Worm (Caenorhabditis elegans): ENCODE data around the gene Y71G10AR.4.
A peak's percentile ranks its signal among the peaks of the same experiment; 100 is the strongest.
"Not testable (repeated sequence)": the region's sequence is repeated elsewhere in the genome, so short reads cannot be mapped to it uniquely, and the experiment has no call there.

Gene Y71G10AR.4

DNA sequence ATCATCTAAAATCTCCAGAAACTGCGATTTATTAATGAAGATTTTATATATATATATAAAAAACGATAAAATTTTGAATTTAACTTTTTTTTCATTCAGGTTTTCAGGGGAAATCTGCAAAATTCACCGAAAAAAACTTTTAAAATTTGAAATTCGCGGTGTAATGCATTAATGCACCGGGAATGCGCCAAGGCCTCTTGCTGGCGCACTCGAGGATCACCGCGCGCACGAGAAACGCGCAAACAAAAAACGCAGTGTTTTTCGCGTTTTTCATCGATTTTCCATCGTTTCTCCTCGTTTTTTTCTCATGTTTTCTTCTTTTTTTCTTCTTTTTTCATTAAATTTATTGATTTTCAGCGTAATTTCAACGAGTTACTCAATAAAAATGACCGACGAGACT lies 21.3 kb upstream of the Y71G10AR.4 start, which contains the start of gene hrpu-2 (continued):
- peak; percentile 83 for TF ChIP-seq zfp-3 (GFP tag; conservative IDR thresholded peaks at IDR 0.05)
- no peak for TF ChIP-seq lir-3 (tag; optimal IDR thresholded peaks at IDR 0.05)

DNA sequence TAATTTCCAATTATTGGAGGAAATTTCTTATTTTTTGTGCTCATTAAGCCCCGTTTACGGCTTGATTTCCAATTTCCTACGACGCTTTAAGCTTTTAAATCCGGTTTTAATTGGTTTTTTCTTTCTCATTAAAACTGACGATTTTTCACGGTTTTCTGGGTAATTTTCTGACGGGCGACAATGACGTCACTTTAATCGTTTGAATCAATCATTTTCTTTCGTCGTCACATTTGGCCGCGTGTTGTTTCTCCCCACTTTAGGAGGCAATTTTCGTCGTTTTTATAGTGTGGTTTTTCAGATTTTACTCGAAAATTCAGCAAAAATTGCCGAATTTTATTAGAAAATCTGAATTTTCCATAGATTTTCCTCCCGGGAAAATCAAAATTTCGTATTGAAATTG lies 5.8 kb upstream of the Y71G10AR.4 start:
- TF ChIP-seq nhr-28 (tag; optimal IDR thresholded peaks at IDR 0.05) = peak; percentile 26
- TF ChIP-seq unc-39 (tag; optimal IDR thresholded peaks at IDR 0.05) = no peak
- peak in 1 of 2 experiments; percentile 5 for TF ChIP-seq lsy-2 (tag; optimal IDR thresholded peaks at IDR 0.05)

DNA sequence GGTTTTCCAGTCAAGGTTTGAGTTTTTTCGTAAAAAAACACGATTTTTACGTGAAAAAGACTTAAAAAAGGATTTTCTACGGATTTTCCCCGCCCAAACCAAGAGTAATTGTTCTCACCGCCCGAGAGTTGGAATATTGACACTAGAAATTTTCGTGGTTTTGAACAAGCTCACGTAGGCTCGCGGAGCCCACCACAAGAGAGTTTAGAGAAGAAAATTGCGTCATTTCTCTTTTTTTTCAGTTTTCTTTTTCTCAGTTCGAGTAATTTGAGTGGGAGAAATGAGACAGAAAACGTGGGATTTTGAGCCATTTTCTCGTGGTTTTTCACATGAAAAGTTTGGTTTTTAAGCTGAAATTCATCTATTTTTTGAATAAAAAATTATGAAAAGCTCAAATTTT lies 5.3 kb upstream of the Y71G10AR.4 start:
- TF ChIP-seq unc-62 (GFP tag; optimal IDR thresholded peaks at IDR 0.05 in 1 of 2) (peak in 1 of 2 experiments; percentile 68), unc-62 (tag; optimal IDR thresholded peaks at IDR 0.05) (no peak), arid-1 (GFP tag; conservative IDR thresholded peaks at IDR 0.05) (no peak), hif-1 (tag; optimal IDR thresholded peaks at IDR 0.05) (peak in 1 of 2 experiments; percentile 79)

DNA sequence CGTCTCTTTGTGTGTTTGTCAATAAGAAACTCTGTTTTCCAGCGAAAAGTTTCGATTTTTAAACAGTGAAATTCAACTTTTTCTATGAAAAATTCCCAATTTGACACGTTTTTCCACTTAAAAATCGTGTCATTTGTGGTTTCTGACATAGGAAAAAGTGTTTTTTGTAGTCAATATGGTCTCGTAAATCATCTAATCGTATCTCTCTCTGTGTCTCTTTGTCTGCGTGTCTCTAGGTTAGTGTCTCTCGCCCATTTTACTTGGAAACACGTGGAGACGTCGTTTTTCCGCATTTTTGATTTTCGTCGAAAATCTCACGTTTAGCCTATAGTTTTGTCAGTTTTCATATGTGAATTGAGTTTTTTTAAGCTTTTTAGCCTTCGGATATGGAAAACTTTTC lies 3.2 kb upstream of the Y71G10AR.4 start:
- TF ChIP-seq mdl-1 (tag; optimal IDR thresholded peaks at IDR 0.05) (peak in 1 of 2 experiments; percentile 37), nhr-28 (tag; optimal IDR thresholded peaks at IDR 0.05) (peak; percentile 96), F44E2.7 (GFP tag; IDR thresholded peaks at IDR 0.05) (no peak), hlh-11 (tag; optimal IDR thresholded peaks at IDR 0.05) (peak; percentile 19), ama-1 (optimal IDR thresholded peaks at IDR 0.05) (no peak), madf-9 (GFP tag; conservative IDR thresholded peaks at IDR 0.05) (no peak), F26F4.8 (GFP tag; conservative IDR thresholded peaks at IDR 0.05) (no peak), ceh-32 (tag; optimal IDR thresholded peaks at IDR 0.05; ENCODE audit: poor library complexity) (no peak), mxl-3 (GFP tag; optimal IDR thresholded peaks at IDR 0.05) (peak; percentile 86), mxl-2 (GFP tag; conservative IDR thresholded peaks at IDR 0.05) (no peak), dmd-6 (GFP tag; IDR thresholded peaks at IDR 0.05) (0 out of 2 replicates have a peak, but pooled peaks have one; percentile 6), nhr-102 (tag; optimal IDR thresholded peaks at IDR 0.05) (peak; percentile 13), gei-8 (GFP tag; optimal IDR thresholded peaks at IDR 0.05) (no peak), lin-13 (GFP tag; optimal IDR thresholded peaks at IDR 0.05) (no peak), daf-16 (GFP tag; optimal IDR thresholded peaks at IDR 0.05) (no peak), daf-16 (tag; optimal IDR thresholded peaks at IDR 0.05) (no peak)

ce11 chrIV:2216756-2217155 lies 17.9 kb downstream of the Y71G10AR.4 start, which contains the start of gene T04C4.3:
Gene T04C4.3, minus strand, starts transcription at chrIV:2216856.
- TF ChIP-seq zfp-2 (tag; optimal IDR thresholded peaks at IDR 0.05); egl-43 (GFP tag; IDR thresholded peaks at IDR 0.05); dmd-8 (GFP tag; IDR thresholded peaks at IDR 0.05): not testable (repeated sequence)

- TF ChIP-seq fos-1 (tag; optimal IDR thresholded peaks at IDR 0.05) = no peak
- peak; percentile 40 for TF ChIP-seq set-16 (GFP tag; IDR thresholded peaks at IDR 0.05)
- TF ChIP-seq D1046.2 (GFP tag; IDR thresholded peaks at IDR 0.05) = 0 out of 2 replicates have a peak, but pooled peaks have one; percentile 25
- peak; percentile 48 for TF ChIP-seq hlh-11 (tag; optimal IDR thresholded peaks at IDR 0.05)
- peak in 1 of 2 experiments; percentile 31 for TF ChIP-seq unc-62 (GFP tag; optimal IDR thresholded peaks at IDR 0.05 in 1 of 2)
- no peak for TF ChIP-seq unc-62 (tag; optimal IDR thresholded peaks at IDR 0.05)
- TF ChIP-seq dmd-6 (GFP tag; IDR thresholded peaks at IDR 0.05) = 0 out of 2 replicates have a peak, but pooled peaks have one; percentile 7
- TF ChIP-seq madf-9 (GFP tag; conservative IDR thresholded peaks at IDR 0.05) = no peak
- TF ChIP-seq hlh-30 (tag; optimal IDR thresholded peaks at IDR 0.05; ENCODE audit: insufficient read depth) = peak; percentile 49
- TF ChIP-seq hmg-1.1 (GFP tag; IDR thresholded peaks at IDR 0.05) = peak; percentile 38
- peak in 1 of 2 experiments; percentile 31 for TF ChIP-seq mdl-1 (tag; optimal IDR thresholded peaks at IDR 0.05)
- TF ChIP-seq mxl-3 (GFP tag; optimal IDR thresholded peaks at IDR 0.05) = peak; percentile 14
Measured at ce11 chrIV:2217260-2217659, 18.4 kb downstream of the Y71G10AR.4 start.
